Worm (Caenorhabditis elegans) whole organism, L4/young adult: Measurements from ENCODE around the gene srx-121.

ENCODE experiments used
- W03F9.2 ChIP-seq: fragments of 150-350 bp; optimal IDR thresholded peaks from 2 replicates; lab custom pipeline; 2014; ENCODE audit warnings: missing biosample characterization, missing genetic modification characterization
- dao-5 ChIP-seq: sonication (generic microtip); optimal IDR thresholded peaks from 2 replicates; lab custom pipeline; 2016; ENCODE audit warnings: missing genotype, missing genetic modification characterization, moderate library complexity, missing compliant biosample characterization
- him-1 ChIP-seq: sonication (generic microtip); optimal IDR thresholded peaks from 2 replicates; lab custom pipeline; 2016; ENCODE audit warnings: missing genotype, missing genetic modification reagents, missing genetic modification characterization, missing compliant biosample characterization

DNA sequence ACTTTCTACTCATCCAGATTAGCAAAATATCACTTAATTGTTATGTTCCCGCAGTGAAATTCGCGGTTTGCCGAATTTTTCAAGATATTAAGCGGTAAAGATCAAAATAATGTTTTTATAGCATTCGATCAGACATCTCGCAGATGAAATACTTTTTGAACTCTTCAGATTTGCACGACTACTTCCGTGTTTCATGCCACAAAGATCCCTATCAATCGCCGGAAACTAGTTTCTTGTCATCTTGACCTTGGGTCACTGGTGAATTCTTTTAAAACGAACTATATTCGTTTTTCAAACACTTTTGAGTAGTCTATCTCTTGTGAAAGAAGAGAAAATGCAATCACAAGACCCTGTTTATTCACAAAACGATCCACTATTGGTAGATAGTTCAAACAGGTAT is 40.4 kb upstream of the srx-121 start, which contains the start of gene txt-11:
- no peak for TF ChIP-seq dao-5 (tag; lab: Kevin White, UChicago)
- no peak for TF ChIP-seq him-1 (tag; lab: Kevin White, UChicago)
- no peak for TF ChIP-seq W03F9.2 (tag; lab: Kevin White, UChicago)
